Fruit fly (Drosophila melanogaster) whole organism, wandering third instar larva: ENCODE measurements around the gene Lcp65Ab1.
"Not testable (repeated sequence)": the region's sequence is repeated elsewhere in the genome, so short reads cannot be mapped to it uniquely, and the experiment has no call there.

Experiments used
- Abd-B ChIP-seq: fragments of >200 bp; optimal IDR thresholded peaks from 2 replicates; lab custom pipeline; 2017; ENCODE audit warnings: missing biosample characterization, missing genetic modification characterization
- CG32264 ChIP-seq: fragments of 200-800 bp; sonication (Bioruptor generic); optimal IDR thresholded peaks from 2 replicates; lab custom pipeline; 2016; ENCODE audit warnings: missing biosample characterization, missing genetic modification characterization
- CrebA ChIP-seq: fragments of 200-800 bp; sonication (Bioruptor generic); optimal IDR thresholded peaks from 2 replicates; lab custom pipeline; 2016; ENCODE audit warnings: missing biosample characterization, mild to moderate bottlenecking, missing genetic modification characterization, borderline replicate concordance
- Dfd ChIP-seq: fragments of >200 bp; optimal IDR thresholded peaks from 2 replicates; lab custom pipeline; 2017; ENCODE audit warnings: missing biosample characterization, missing genetic modification characterization
- Dif ChIP-seq: fragments of 200-275, 200-300 bp; sonication (Bioruptor generic); optimal IDR thresholded peaks from 2 replicates; lab custom pipeline; 2018; ENCODE audit warnings: missing biosample characterization, missing genetic modification characterization; ENCODE audit not compliant: partially characterized antibody
- GATAd ChIP-seq: sonication (Bioruptor generic); optimal IDR thresholded peaks from 2 replicates; lab custom pipeline; 2016; ENCODE audit warnings: missing biosample characterization, missing genetic modification characterization
- HLH106 ChIP-seq: fragments of 200-800 bp; optimal IDR thresholded peaks from 3 replicates; lab custom pipeline; 2019; ENCODE audit warnings: missing biosample characterization, mild to moderate bottlenecking, missing genetic modification characterization, moderate library complexity
- Hnf4 ChIP-seq: fragments of 200-800 bp; sonication (Bioruptor generic); optimal IDR thresholded peaks from 2 replicates; lab custom pipeline; 2016; ENCODE audit warnings: missing biosample characterization, mild to moderate bottlenecking, missing genetic modification characterization
- Hr78 ChIP-seq: fragments of >200 bp; optimal IDR thresholded peaks from 2 replicates; lab custom pipeline; 2017; ENCODE audit warnings: missing biosample characterization, missing genetic modification characterization
- Hr83 ChIP-seq: fragments of 200-300 bp; sonication (Bioruptor generic); optimal IDR thresholded peaks from 2 replicates; lab custom pipeline; 2016; ENCODE audit warnings: missing biosample characterization, mild to moderate bottlenecking, missing genetic modification characterization, moderate library complexity; ENCODE audit not compliant: poor library complexity, severe bottlenecking
- Mio ChIP-seq: sonication (Bioruptor generic); optimal IDR thresholded peaks from 2 replicates; lab custom pipeline; 2016; ENCODE audit warnings: missing biosample characterization, missing genetic modification characterization
- Myc ChIP-seq: fragments of >200 bp; optimal IDR thresholded peaks from 2 replicates; lab custom pipeline; 2017
- N ChIP-seq: fragments of >200 bp; optimal IDR thresholded peaks from 2 replicates; lab custom pipeline; 2018; ENCODE audit warnings: missing biosample characterization, missing external identifiers, missing genetic modification characterization
- OdsH ChIP-seq: fragments of 200-800 bp; sonication (Bioruptor generic); optimal IDR thresholded peaks from 2 replicates; lab custom pipeline; 2016; ENCODE audit warnings: missing biosample characterization, mild to moderate bottlenecking, missing genetic modification characterization
- Rel ChIP-seq, 2 experiments: fragments of 200-800 bp; sonication (Bioruptor generic) in 1 of 2; optimal IDR thresholded peaks; 2 replicates in 1 of 2; 3 replicates in 1 of 2; lab custom pipeline; 2016 to 2019; ENCODE audit warnings: mild to moderate bottlenecking in 2 of 2, missing biosample characterization in 2 of 2, missing genetic modification characterization in 2 of 2, moderate library complexity in 1 of 2
- Sp1 ChIP-seq: fragments of 200-800 bp; sonication (Bioruptor generic); optimal IDR thresholded peaks from 3 replicates; lab custom pipeline; 2019; ENCODE audit warnings: missing biosample characterization, mild to moderate bottlenecking, missing genetic modification characterization, moderate library complexity
- Vsx2 ChIP-seq: fragments of 200-300, 225-300 bp; sonication (Bioruptor generic); optimal IDR thresholded peaks from 2 replicates; lab custom pipeline; 2018; ENCODE audit warnings: missing biosample characterization, missing genetic modification characterization; ENCODE audit not compliant: partially characterized antibody
- br ChIP-seq: fragments of 200-800 bp; sonication (Bioruptor generic); optimal IDR thresholded peaks from 2 replicates; lab custom pipeline; 2016; ENCODE audit warnings: missing biosample characterization, missing genetic modification characterization
- brk ChIP-seq: fragments of 200-800 bp; sonication (Bioruptor generic); optimal IDR thresholded peaks from 2 replicates; lab custom pipeline; 2016; ENCODE audit warnings: missing biosample characterization, mild to moderate bottlenecking, missing genetic modification characterization
- dl ChIP-seq, 2 experiments: fragments of 175-275, 200-275 bp in 1 of 2; fragments of 200-275 bp in 1 of 2; sonication (Bioruptor generic); optimal IDR thresholded peaks; lab custom pipeline; 2018; ENCODE audit warnings: mild to moderate bottlenecking in 2 of 2, missing biosample characterization in 2 of 2, missing genetic modification characterization in 2 of 2, moderate library complexity in 2 of 2; ENCODE audit not compliant: partially characterized antibody in 2 of 2, insufficient read depth in 1 of 2
- dmrt93B ChIP-seq: fragments of 200-800 bp; sonication (Bioruptor generic); optimal IDR thresholded peaks from 2 replicates; lab custom pipeline; 2018; ENCODE audit warnings: missing biosample characterization, mild to moderate bottlenecking, missing genetic modification characterization
- dsf ChIP-seq: sonication (Bioruptor generic); optimal IDR thresholded peaks from 2 replicates; lab custom pipeline; 2016; ENCODE audit warnings: missing biosample characterization, missing genetic modification characterization, borderline replicate concordance
- h ChIP-seq: fragments of 200-800 bp; sonication (Bioruptor generic); optimal IDR thresholded peaks from 3 replicates; lab custom pipeline; 2016; ENCODE audit warnings: missing biosample characterization, mild to moderate bottlenecking, missing genetic modification characterization
- jim ChIP-seq: fragments of 175-275, 200-325 bp; sonication (Bioruptor generic); optimal IDR thresholded peaks from 2 replicates; lab custom pipeline; 2016; ENCODE audit warnings: missing biosample characterization, mild to moderate bottlenecking, missing genetic modification characterization
- psq ChIP-seq: fragments of 200-800 bp; sonication (Bioruptor generic); optimal IDR thresholded peaks from 3 replicates; lab custom pipeline; 2017; ENCODE audit warnings: missing biosample characterization, mild to moderate bottlenecking, missing genetic modification characterization, moderate library complexity
- sage ChIP-seq: fragments of 200-800 bp; sonication (Bioruptor generic); optimal IDR thresholded peaks from 2 replicates; lab custom pipeline; 2016; ENCODE audit warnings: missing biosample characterization, mild to moderate bottlenecking, missing genetic modification characterization
- tai ChIP-seq: sonication (Bioruptor generic); optimal IDR thresholded peaks from 2 replicates; lab custom pipeline; 2016; ENCODE audit warnings: missing biosample characterization, missing genetic modification characterization
- usp ChIP-seq: fragments of >200 bp; optimal IDR thresholded peaks from 2 replicates; lab custom pipeline; 2017; ENCODE audit warnings: missing biosample characterization, missing genetic modification characterization
- woc ChIP-seq: sonication (Bioruptor generic); optimal IDR thresholded peaks from 2 replicates; lab custom pipeline; 2016; ENCODE audit warnings: missing biosample characterization, mild to moderate bottlenecking, missing genetic modification characterization

Gene Lcp65Ab1

DNA sequence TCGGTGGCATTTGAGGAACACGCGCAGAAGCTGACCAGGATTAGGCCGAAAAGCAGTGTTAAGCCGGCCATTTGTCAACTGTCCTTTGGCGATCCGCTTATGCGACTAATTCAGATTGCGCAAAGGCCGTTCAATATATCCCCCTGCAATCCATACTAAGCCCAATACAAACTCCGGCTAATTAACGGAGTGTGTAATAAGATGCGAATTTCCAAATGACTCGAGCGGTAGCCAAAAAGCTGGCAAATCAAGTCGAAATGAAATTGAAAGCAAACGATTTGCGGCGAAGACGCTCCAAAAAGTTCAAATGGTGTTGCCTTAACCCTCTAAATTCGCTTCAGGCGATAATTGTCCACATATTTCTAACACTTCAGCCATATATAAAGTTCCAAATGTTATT is 7.0 kb upstream of the Lcp65Ab1 start, which contains the start of gene Cpr65Aw:
TSS of gene Cpr65Aw (minus strand) at position 101 of the 400 bp plus-strand sequence.
- TF ChIP-seq N: no peak
- TF ChIP-seq GATAd (GFP tag; lab: Kevin White, UChicago): no peak
- TF ChIP-seq Myc (lab: Kevin White, UChicago): no peak
- no peak for TF ChIP-seq dsf (GFP tag; lab: Kevin White, UChicago)
- TF ChIP-seq CrebA (GFP tag; lab: Kevin White, UChicago): no peak
- no peak for TF ChIP-seq woc
- TF ChIP-seq br (GFP tag; lab: Kevin White, UChicago): no peak
- no peak for TF ChIP-seq CG32264
- TF ChIP-seq Rel (GFP tag; optimal IDR thresholded peaks at IDR 0.05; lab: Kevin White, UChicago): no peak
- TF ChIP-seq Rel (tag; optimal IDR thresholded peaks at IDR 0.05; lab: Kevin White, UChicago): no peak
- TF ChIP-seq h (GFP tag; lab: Kevin White, UChicago): no peak

DNA sequence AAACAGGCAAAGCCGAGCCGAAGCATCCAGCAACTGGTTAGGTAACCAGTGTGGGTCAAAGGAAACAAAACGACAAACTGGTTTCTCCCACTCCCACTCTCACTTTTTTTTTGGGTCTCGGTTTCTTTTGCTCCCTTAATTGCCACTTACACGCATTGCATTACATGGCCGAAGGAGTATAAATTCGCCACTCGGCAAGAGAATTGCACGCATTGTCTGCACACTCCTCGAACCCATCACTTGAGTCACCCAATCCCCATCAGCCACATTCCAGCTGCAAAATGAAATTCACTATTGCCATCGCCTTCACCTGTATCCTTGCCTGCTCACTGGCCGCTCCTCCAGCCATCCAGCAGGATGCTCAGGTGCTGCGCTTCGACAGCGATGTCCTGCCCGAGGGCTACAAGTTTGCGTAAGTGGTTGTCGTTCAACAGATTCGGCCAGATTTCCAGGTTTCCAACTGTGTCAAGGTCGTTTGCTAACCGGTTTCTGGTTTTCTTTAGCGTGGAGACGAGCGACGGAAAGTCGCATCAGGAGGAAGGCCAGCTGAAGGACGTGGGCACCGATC is 6.1 kb upstream of the Lcp65Ab1 start, which contains the start of gene Lcp65Ad:
TSS of gene Lcp65Ad (plus strand) at position 208 of the 568 bp plus-strand sequence.
- TF ChIP-seq N (no peak), Sp1 (GFP tag; lab: Kevin White, UChicago) (no peak), br (GFP tag; lab: Kevin White, UChicago) (no peak), jim (GFP tag; lab: Kevin White, UChicago) (no peak), Hr78 (GFP tag; lab: Kevin White, UChicago) (no peak), sage (GFP tag; lab: Kevin White, UChicago) (no peak), Mio (GFP tag; lab: Kevin White, UChicago) (no peak), psq (GFP tag; lab: Kevin White, UChicago) (no peak), brk (no peak), dsf (GFP tag; lab: Kevin White, UChicago) (no peak), Hnf4 (GFP tag; lab: Kevin White, UChicago) (no peak), tai (GFP tag; lab: Kevin White, UChicago) (no peak), Vsx2 (GFP tag; lab: Kevin White, UChicago) (no peak), GATAd (GFP tag; lab: Kevin White, UChicago) (no peak)
- TF ChIP-seq, all 38 proteins: peak for 0

DNA sequence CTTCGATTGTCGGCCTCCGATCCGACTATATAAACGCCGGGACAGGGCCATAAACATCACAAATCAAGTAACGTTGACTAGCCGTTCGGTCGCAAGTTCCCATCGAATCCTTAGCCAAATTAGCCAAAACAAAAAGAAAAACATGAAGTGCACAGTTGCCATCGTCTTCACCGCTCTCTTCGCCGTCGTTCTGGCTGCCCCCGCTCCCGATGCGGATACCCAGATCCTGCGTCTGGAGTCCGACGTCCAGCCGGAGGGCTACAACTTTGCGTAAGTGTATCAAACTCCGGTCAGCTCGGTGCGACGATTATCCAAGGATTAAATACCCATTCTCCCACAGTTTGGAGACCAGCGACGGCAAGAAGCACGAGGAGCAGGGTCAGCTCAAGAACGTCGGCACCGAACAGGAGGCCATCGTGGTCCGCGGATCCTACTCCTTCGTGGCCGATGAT is 4.6 kb upstream of the Lcp65Ab1 start, which contains the start of gene Lcp65Ac:
TSS of gene Lcp65Ac (plus strand) at position 51 of the 452 bp plus-strand sequence.
- TF ChIP-seq tai (GFP tag; lab: Kevin White, UChicago): no peak
- no peak for TF ChIP-seq OdsH
- no peak for TF ChIP-seq Hnf4 (GFP tag; lab: Kevin White, UChicago)
- TF ChIP-seq usp (GFP tag; lab: Kevin White, UChicago): no peak
- no peak for TF ChIP-seq psq (GFP tag; lab: Kevin White, UChicago)
- TF ChIP-seq sage (GFP tag; lab: Kevin White, UChicago): no peak
- no peak for TF ChIP-seq dmrt93B
- TF ChIP-seq Dif (GFP tag; lab: Kevin White, UChicago): no peak
- TF ChIP-seq Dfd (GFP tag; lab: Kevin White, UChicago): no peak
- no peak for TF ChIP-seq Myc (lab: Kevin White, UChicago)
- no peak for TF ChIP-seq brk
- TF ChIP-seq woc: no peak
- no peak for TF ChIP-seq dl (GFP tag; optimal IDR thresholded peaks at IDR 0.05; lab: Kevin White, UChicago; ENCODE audit: insufficient read depth in 1 of 2, partially characterized antibody in 2 of 2)
- TF ChIP-seq CrebA (GFP tag; lab: Kevin White, UChicago): no peak
- no peak for TF ChIP-seq Abd-B (GFP tag; lab: Kevin White, UChicago)
- TF ChIP-seq br (GFP tag; lab: Kevin White, UChicago): no peak
- no peak for TF ChIP-seq Hr83 (GFP tag; lab: Kevin White, UChicago)
- no peak for TF ChIP-seq N
- TF ChIP-seq, all 38 proteins: peak for 0

DNA sequence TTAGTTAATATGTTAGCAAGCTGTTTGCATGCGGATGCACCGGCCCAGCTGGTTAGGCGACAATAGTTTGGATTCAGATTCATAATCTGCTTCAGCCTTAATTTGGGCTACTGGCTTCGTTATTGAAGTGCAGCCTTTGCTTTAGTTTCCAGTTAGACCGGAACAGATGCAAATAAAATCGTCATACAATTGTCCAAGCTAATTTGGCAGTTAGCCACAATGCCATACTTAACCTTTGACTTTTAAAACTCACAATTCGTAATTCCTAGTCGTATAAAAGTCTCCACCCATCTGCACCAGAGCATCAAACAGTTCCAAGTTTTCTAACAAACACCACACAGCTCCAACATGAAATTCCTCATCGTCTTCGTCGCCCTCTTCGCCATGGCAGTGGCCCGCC is 3.0 kb upstream of the Lcp65Ab1 start, which contains the start of gene Lcp65Ab2:
TSS of gene Lcp65Ab2 (plus strand) at position 301 of the 400 bp plus-strand sequence.
- not testable (repeated sequence) for TF ChIP-seq woc; Hr78 (GFP tag; lab: Kevin White, UChicago); HLH106
